Fruit fly (Drosophila melanogaster): ENCODE measurements around the gene Cyp28a5.

Cyp28a5 gene

DNA sequence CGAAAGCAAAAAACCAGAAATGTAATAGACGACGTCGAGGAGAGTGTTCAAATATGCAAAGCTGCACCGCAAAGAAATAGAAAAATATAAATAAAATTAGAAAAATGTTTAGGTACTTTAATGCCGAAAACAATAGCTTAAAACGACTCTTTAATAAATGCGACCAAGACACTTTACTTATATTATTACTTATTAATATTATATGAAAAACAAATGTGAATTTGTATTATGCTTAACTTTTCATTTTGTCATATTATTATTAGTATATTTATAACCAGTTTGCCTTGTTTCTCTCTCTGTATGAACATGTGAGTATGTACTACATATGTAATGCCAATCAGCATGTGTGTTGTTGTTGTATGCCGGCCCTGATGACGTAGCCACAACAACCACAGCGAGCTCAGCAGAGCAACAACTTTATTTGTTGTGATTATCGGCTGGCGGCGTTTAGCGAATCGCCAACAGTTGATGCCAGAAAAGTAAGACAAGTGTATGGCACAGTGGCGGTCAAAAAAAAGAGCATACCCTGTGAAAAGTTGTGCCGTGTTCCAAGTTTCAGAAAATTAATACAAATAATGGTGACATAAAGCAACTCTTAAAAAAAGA is 45.1 kb downstream of the Cyp28a5 start (continued):
- peak; percentile 84 for TF ChIP-seq exex (tag; optimal IDR thresholded peaks at IDR 0.05)
- TF ChIP-seq Abd-B (GFP tag; optimal IDR thresholded peaks at IDR 0.05) = peak; percentile 83
- no peak for TF ChIP-seq ash1 (GFP tag; optimal IDR thresholded peaks at IDR 0.05)
- TF ChIP-seq shn (GFP tag; optimal IDR thresholded peaks at IDR 0.05) = peak; percentile 64
- peak; percentile 96 for TF ChIP-seq CG17359 (tag; optimal IDR thresholded peaks at IDR 0.05)
- TF ChIP-seq CG4617 (GFP tag; optimal IDR thresholded peaks at IDR 0.05; ENCODE audit: borderline replicate concordance) = peak; percentile 41
- TF ChIP-seq Doc3 (GFP tag; IDR thresholded peaks at IDR 0.05; ENCODE audit: partially characterized antibody) = no peak
- peak; percentile 87 for TF ChIP-seq CG11696 (GFP tag; IDR thresholded peaks at IDR 0.05)
- peak; percentile 84 for TF ChIP-seq CG4424 (GFP tag; optimal IDR thresholded peaks at IDR 0.05)
- no peak for TF ChIP-seq CG6791 (GFP tag; IDR thresholded peaks at IDR 0.05; ENCODE audit: partially characterized antibody)
- TF ChIP-seq chif (GFP tag; optimal IDR thresholded peaks at IDR 0.05) = peak; percentile 51 to 53
- TF ChIP-seq ato (GFP tag; IDR thresholded peaks at IDR 0.05; ENCODE audit: partially characterized antibody) = no peak
- no peak for TF ChIP-seq CG4854 (GFP tag; optimal IDR thresholded peaks at IDR 0.05)
- peak; percentile 89 for TF ChIP-seq CG34422 (GFP tag; IDR thresholded peaks at IDR 0.05)
- peak; percentile 51 for TF ChIP-seq CG12219 (GFP tag; optimal IDR thresholded peaks at IDR 0.05)
- TF ChIP-seq Ada2b (GFP tag; IDR thresholded peaks at IDR 0.05) = peak; percentile 87
- TF ChIP-seq Hand (GFP tag; optimal IDR thresholded peaks at IDR 0.05) = peak; percentile 91
- TF ChIP-seq zfh2 (GFP tag; optimal IDR thresholded peaks at IDR 0.05) = peak; percentile 61
- peak; percentile 91 for TF ChIP-seq scrt (GFP tag; optimal IDR thresholded peaks at IDR 0.05)
- peak; percentile 97 for TF ChIP-seq unpg (GFP tag; optimal IDR thresholded peaks at IDR 0.05)
- TF ChIP-seq PHDP (tag; optimal IDR thresholded peaks at IDR 0.05) = peak; percentile 98
- TF ChIP-seq CG10959 (GFP tag; IDR thresholded peaks at IDR 0.05) = peak; percentile 60
- no peak for TF ChIP-seq ftz-f1 (GFP tag; optimal IDR thresholded peaks at IDR 0.05)
- peak; percentile 98 for TF ChIP-seq CG18262 (tag; optimal IDR thresholded peaks at IDR 0.05)
- peak; percentile 23 for TF ChIP-seq Myb (GFP tag; optimal IDR thresholded peaks at IDR 0.05)
- peak; percentile 85 for TF ChIP-seq ewg (GFP tag; optimal IDR thresholded peaks at IDR 0.05)
- TF ChIP-seq Sry-β (GFP tag; optimal IDR thresholded peaks at IDR 0.05) = peak; percentile 19
- TF ChIP-seq CG2875 (GFP tag; optimal IDR thresholded peaks at IDR 0.05) = peak; percentile 92
- TF ChIP-seq CG10366 (GFP tag; IDR thresholded peaks at IDR 0.05) = peak; percentile 88
- no peak for TF ChIP-seq Neu2 (GFP tag; optimal IDR thresholded peaks at IDR 0.05; ENCODE audit: borderline replicate concordance)
- TF ChIP-seq CG14860 (GFP tag; IDR thresholded peaks at IDR 0.05; ENCODE audit: partially characterized antibody) = no peak
- peak; percentile 43 for TF ChIP-seq CG17186 (GFP tag; optimal IDR thresholded peaks at IDR 0.05)
- peak; percentile 48 for TF ChIP-seq Dad (GFP tag; optimal IDR thresholded peaks at IDR 0.05)
- TF ChIP-seq CG9727 (GFP tag; optimal IDR thresholded peaks at IDR 0.05) = peak; percentile 97
- TF ChIP-seq Chrac-16 (GFP tag; optimal IDR thresholded peaks at IDR 0.05) = peak; percentile 61
- peak; percentile 26 for TF ChIP-seq CG1792 (GFP tag; optimal IDR thresholded peaks at IDR 0.05)
- TF ChIP-seq gcm2 (GFP tag; optimal IDR thresholded peaks at IDR 0.05) = no peak
- TF ChIP-seq salm (tag; optimal IDR thresholded peaks at IDR 0.05) = peak; percentile 95
- TF ChIP-seq btn (GFP tag; optimal IDR thresholded peaks at IDR 0.05) = no peak
- peak; percentile 95 for TF ChIP-seq CG10209 (GFP tag; optimal IDR thresholded peaks at IDR 0.05)
- TF ChIP-seq Dip3 (GFP tag; optimal IDR thresholded peaks at IDR 0.05) = peak; percentile 2
- TF ChIP-seq CG8924 (tag; optimal IDR thresholded peaks at IDR 0.05) = peak; percentile 98
- TF ChIP-seq CG15601 (tag; optimal IDR thresholded peaks at IDR 0.05) = peak; percentile 96
- TF ChIP-seq BEAF-32 (GFP tag; optimal IDR thresholded peaks at IDR 0.05) = no peak
- TF ChIP-seq zf30C (GFP tag; optimal IDR thresholded peaks at IDR 0.05) = peak; percentile 92
- peak; percentile 82 for TF ChIP-seq CG4404 (GFP tag; IDR thresholded peaks at IDR 0.05)
- peak; percentile 62 for TF ChIP-seq Antp (GFP tag; optimal IDR thresholded peaks at IDR 0.05)
- peak; percentile 90 for TF ChIP-seq CG6813 (GFP tag; optimal IDR thresholded peaks at IDR 0.05)
- peak; percentile 85 for TF ChIP-seq CG32767 (GFP tag; IDR thresholded peaks at IDR 0.05)
